Worm (Caenorhabditis elegans) whole organism, L4/young adult: ENCODE data around the gene aly-2.

Experiments used
- W03F9.2 ChIP-seq: fragments of 150-350 bp; optimal IDR thresholded peaks from 2 replicates; lab custom pipeline; 2014; ENCODE audit warnings: missing biosample characterization, missing genetic modification characterization
- him-1 ChIP-seq: sonication (generic microtip); optimal IDR thresholded peaks from 2 replicates; lab custom pipeline; 2016; ENCODE audit warnings: missing genotype, missing genetic modification reagents, missing genetic modification characterization, missing compliant biosample characterization

DNA sequence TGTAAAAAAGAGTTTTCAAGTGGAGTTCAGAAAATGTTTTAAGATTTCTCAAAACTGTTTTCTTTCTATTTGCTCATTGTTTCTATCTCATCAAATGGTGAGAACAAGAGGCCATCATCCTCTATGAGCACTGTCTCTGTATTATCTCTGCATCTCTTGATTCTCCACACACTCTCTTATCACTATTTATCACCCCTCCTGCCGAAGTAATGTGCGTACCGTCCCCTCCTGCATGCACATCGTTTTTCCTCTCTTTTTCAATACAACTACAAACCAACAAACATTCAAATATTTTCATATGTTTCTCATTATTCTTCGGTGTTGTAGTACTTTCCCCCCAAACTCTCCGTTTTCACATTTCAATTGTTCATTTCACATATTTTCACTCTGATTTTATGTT, 30.8 kb upstream of the aly-2 start:
- TF ChIP-seq W03F9.2, result no peak
- TF ChIP-seq him-1 (tag; lab: Kevin White, UChicago), result no peak
